Worm (Caenorhabditis elegans) whole organism, L1 larva: Measurements from ENCODE around the gene T24C12.4.

ENCODE experiments used
- C16A3.4 ChIP-seq: fragments of 150-350 bp; optimal IDR thresholded peaks from 2 replicates; lab custom pipeline; 2014; ENCODE audit warnings: missing biosample characterization, missing genetic modification characterization
- F16B12.6 ChIP-seq: fragments of 150-350 bp; optimal IDR thresholded peaks from 2 replicates; lab custom pipeline; 2014; ENCODE audit warnings: missing biosample characterization, missing genetic modification characterization
- Y116A8C.19 ChIP-seq: sonication (generic microtip); optimal IDR thresholded peaks from 2 replicates; lab custom pipeline; 2016; ENCODE audit warnings: missing compliant biosample characterization, missing genetic modification characterization, borderline replicate concordance
- aha-1 ChIP-seq: fragments of 150-350 bp; optimal IDR thresholded peaks from 2 replicates; lab custom pipeline; 2014; ENCODE audit warnings: missing biosample characterization, missing genetic modification characterization
- blmp-1 ChIP-seq: fragments of 150-350 bp; optimal IDR thresholded peaks from 2 replicates; lab custom pipeline; 2014; ENCODE audit warnings: missing biosample characterization, missing genetic modification characterization
- ceh-88 ChIP-seq: fragments of 200-800 bp; sonication (Bioruptor generic); IDR thresholded peaks from 2 replicates; pipeline ENCODE4 v1.3.6; 2022; ENCODE audit warnings: missing genetic modification characterization, missing compliant biosample characterization
- ces-1 ChIP-seq: fragments of 150-350 bp; optimal IDR thresholded peaks from 2 replicates; lab custom pipeline; 2014; ENCODE audit warnings: missing biosample characterization, missing genetic modification reagents, missing genetic modification characterization
- efl-1 ChIP-seq, 4 experiments: fragments of 150-350 bp; optimal IDR thresholded peaks in 3 of 4; peaks in 1 of 4; 1 replicate in 1 of 4; 2 replicates in 3 of 4; lab custom pipeline; 2014; ENCODE audit warnings: missing biosample characterization in 2 of 4, missing genetic modification characterization in 2 of 4, missing genetic modification reagents in 2 of 4
- egl-13 ChIP-seq: sonication (generic microtip); optimal IDR thresholded peaks from 2 replicates; lab custom pipeline; 2016; ENCODE audit warnings: missing genotype, missing genetic modification reagents, missing genetic modification characterization, missing compliant biosample characterization
- elt-2 ChIP-seq: sonication (generic microtip); optimal IDR thresholded peaks from 2 replicates; lab custom pipeline; 2016; ENCODE audit warnings: missing genetic modification characterization, mild to moderate bottlenecking, inconsistent platforms, missing compliant biosample characterization, missing genetic modification reagents
- elt-3 ChIP-seq, 6 experiments: fragments of 150-350 bp in 1 of 6; sonication (generic microtip); optimal IDR thresholded peaks; 2 replicates each; lab custom pipeline; 2017 to 2018; ENCODE audit warnings: missing biosample characterization in 6 of 6, missing genetic modification characterization in 6 of 6, inconsistent platforms in 1 of 6
- ets-5 ChIP-seq: fragments of 200-800 bp; sonication (Bioruptor generic); IDR thresholded peaks from 2 replicates; pipeline ENCODE4 v1.3.6; 2022; ENCODE audit warnings: missing genetic modification characterization, missing compliant biosample characterization
- fkh-4 ChIP-seq: sonication (generic microtip); optimal IDR thresholded peaks from 2 replicates; lab custom pipeline; 2016; ENCODE audit warnings: missing compliant biosample characterization, missing genetic modification characterization, borderline replicate concordance
- grh-1 ChIP-seq: fragments of 200-800 bp; sonication (Bioruptor generic); IDR thresholded peaks from 2 replicates; pipeline ENCODE4 v1.3.6; 2022; ENCODE audit warnings: missing genetic modification reagents, missing genetic modification characterization, missing compliant biosample characterization
- hlh-4 ChIP-seq: sonication (generic microtip); optimal IDR thresholded peaks from 2 replicates; lab custom pipeline; 2016; ENCODE audit warnings: mild to moderate bottlenecking, missing genetic modification characterization, missing compliant biosample characterization
- hpl-2 ChIP-seq: fragments of 150-350 bp; optimal IDR thresholded peaks from 2 replicates; lab custom pipeline; 2014; ENCODE audit warnings: missing biosample characterization, missing genetic modification reagents, missing genetic modification characterization
- irx-1 ChIP-seq: sonication (generic microtip); optimal IDR thresholded peaks from 2 replicates; lab custom pipeline; 2016; ENCODE audit warnings: missing genetic modification characterization, missing compliant biosample characterization
- jun-1 ChIP-seq: fragments of 150-350 bp; optimal IDR thresholded peaks from 2 replicates; lab custom pipeline; 2014; ENCODE audit warnings: missing biosample characterization, missing genetic modification reagents, missing genetic modification characterization
- lin-13 ChIP-seq: fragments of 150-350 bp; optimal IDR thresholded peaks from 2 replicates; lab custom pipeline; 2014; ENCODE audit warnings: missing biosample characterization, missing genetic modification reagents, missing genetic modification characterization
- lin-14 ChIP-seq: fragments of 200-800 bp; sonication (Bioruptor generic); optimal IDR thresholded peaks from 2 replicates; lab custom pipeline; 2018; ENCODE audit warnings: mild to moderate bottlenecking, missing genetic modification characterization, moderate library complexity, missing compliant biosample characterization
- lsy-2 ChIP-seq, 2 experiments: fragments of 150-350 bp; optimal IDR thresholded peaks; 2 replicates each; lab custom pipeline; 2014; ENCODE audit warnings: missing biosample characterization in 2 of 2, missing genetic modification characterization in 2 of 2
- mep-1 ChIP-seq: fragments of 150-350 bp; optimal IDR thresholded peaks from 2 replicates; lab custom pipeline; 2014; ENCODE audit warnings: missing biosample characterization, missing genetic modification characterization
- nhr-20 ChIP-seq: sonication (generic microtip); optimal IDR thresholded peaks from 2 replicates; lab custom pipeline; 2016; ENCODE audit warnings: mild to moderate bottlenecking, missing genetic modification characterization, missing compliant biosample characterization
- nhr-237 ChIP-seq: fragments of 150-350 bp; optimal IDR thresholded peaks from 2 replicates; lab custom pipeline; 2014; ENCODE audit warnings: missing biosample characterization, missing genetic modification characterization
- nhr-47 ChIP-seq: sonication (generic microtip); optimal IDR thresholded peaks from 2 replicates; lab custom pipeline; 2016; ENCODE audit warnings: mild to moderate bottlenecking, missing genetic modification characterization, moderate library complexity, missing compliant biosample characterization
- nhr-71 ChIP-seq: sonication (generic microtip); optimal IDR thresholded peaks from 2 replicates; lab custom pipeline; 2016; ENCODE audit warnings: mild to moderate bottlenecking, missing genetic modification characterization, moderate library complexity, missing compliant biosample characterization
- nhr-76 ChIP-seq: sonication (generic microtip); optimal IDR thresholded peaks from 2 replicates; lab custom pipeline; 2017; ENCODE audit warnings: missing biosample characterization, missing genetic modification characterization
- nhr-84 ChIP-seq: sonication (generic microtip); optimal IDR thresholded peaks from 2 replicates; lab custom pipeline; 2017; ENCODE audit warnings: missing biosample characterization, missing genetic modification characterization
- nhr-85 ChIP-seq: sonication (generic microtip); peaks from one replicate; lab custom pipeline; 2016; ENCODE audit warnings: missing genetic modification characterization, inconsistent platforms, missing compliant biosample characterization
- nhr-90 ChIP-seq: sonication (generic microtip); optimal IDR thresholded peaks from 2 replicates; lab custom pipeline; 2016; ENCODE audit warnings: mild to moderate bottlenecking, missing genetic modification characterization, missing compliant biosample characterization; ENCODE audit not compliant: poor library complexity
- pag-3 ChIP-seq: sonication (generic microtip); optimal IDR thresholded peaks from 2 replicates; lab custom pipeline; 2017; ENCODE audit warnings: missing genetic modification characterization, mild to moderate bottlenecking, missing compliant biosample characterization, antibody characterized with exemption, borderline replicate concordance; ENCODE audit not compliant: insufficient read depth
- rnt-1 ChIP-seq: sonication (generic microtip); optimal IDR thresholded peaks from 2 replicates; lab custom pipeline; 2016; ENCODE audit warnings: mild to moderate bottlenecking, missing genetic modification characterization, moderate library complexity, missing compliant biosample characterization
- skn-1 ChIP-seq: fragments of 150-350 bp; optimal IDR thresholded peaks from 2 replicates; lab custom pipeline; 2014; ENCODE audit warnings: missing biosample characterization, missing genetic modification characterization
- snu-23 ChIP-seq: sonication (generic microtip); optimal IDR thresholded peaks from 2 replicates; lab custom pipeline; 2016; ENCODE audit warnings: missing genetic modification characterization, missing compliant biosample characterization
- sptf-1 ChIP-seq: fragments of 150-350 bp; optimal IDR thresholded peaks from 2 replicates; lab custom pipeline; 2014; ENCODE audit warnings: missing biosample characterization, missing genetic modification characterization
- sup-37 ChIP-seq: fragments of 200-800 bp; sonication (Bioruptor generic); optimal IDR thresholded peaks from 2 replicates; lab custom pipeline; 2018; ENCODE audit warnings: mild to moderate bottlenecking, missing genetic modification characterization, missing compliant biosample characterization
- tbx-2 ChIP-seq: sonication (generic microtip); optimal IDR thresholded peaks from 2 replicates; lab custom pipeline; 2016; ENCODE audit warnings: missing genetic modification characterization, missing compliant biosample characterization
- tlp-1 ChIP-seq: fragments of 150-350 bp; optimal IDR thresholded peaks from 2 replicates; lab custom pipeline; 2014; ENCODE audit warnings: missing biosample characterization, missing genetic modification characterization
- unc-62 ChIP-seq: fragments of 150-350 bp; optimal IDR thresholded peaks from 2 replicates; lab custom pipeline; 2014; ENCODE audit warnings: missing biosample characterization, missing genetic modification reagents, missing genetic modification characterization
- vab-15 ChIP-seq: sonication (generic microtip); optimal IDR thresholded peaks from 2 replicates; lab custom pipeline; 2017; ENCODE audit warnings: missing genotype, mild to moderate bottlenecking, missing genetic modification characterization, missing compliant biosample characterization
- xbp-1 ChIP-seq: sonication (generic microtip); optimal IDR thresholded peaks from 2 replicates; lab custom pipeline; 2016; ENCODE audit warnings: missing genetic modification characterization, missing compliant biosample characterization
- ztf-4 ChIP-seq: fragments of 150-350 bp; optimal IDR thresholded peaks from 2 replicates; lab custom pipeline; 2014; ENCODE audit warnings: missing biosample characterization, missing genetic modification characterization

Gene T24C12.4

DNA sequence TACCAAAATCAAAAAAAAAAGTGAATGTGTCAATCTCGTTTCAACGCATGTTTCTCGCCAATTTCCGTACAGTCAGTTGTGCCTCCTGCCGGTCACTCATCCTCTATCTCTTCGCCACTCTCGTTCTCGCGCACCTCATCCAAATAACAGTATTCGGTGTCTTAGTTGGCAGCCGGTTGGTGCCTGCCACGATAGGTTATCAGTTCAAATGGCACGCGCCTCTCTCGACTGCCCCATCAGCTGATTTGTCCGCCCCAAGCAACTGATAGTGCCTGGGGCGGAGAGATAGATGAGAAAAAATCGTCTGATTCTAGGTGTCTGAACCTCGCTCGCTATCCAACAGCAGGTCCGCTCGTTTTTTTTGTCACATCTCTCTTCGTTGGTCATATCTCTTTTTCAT lies 10.2 kb upstream of the T24C12.4 start (continued):
- TF ChIP-seq elt-3 (tag; optimal IDR thresholded peaks at IDR 0.05; lab: Kevin White, UChicago) = peak; percentile 69 to 78 (median 74)
- TF ChIP-seq lin-13 (GFP tag; lab: Kevin White, UChicago) = peak; percentile 17
- TF ChIP-seq nhr-20 (tag; lab: Kevin White, UChicago) = peak; percentile 71
- peak; percentile 48 for TF ChIP-seq blmp-1 (tag; lab: Kevin White, UChicago)
- no peak for TF ChIP-seq unc-62 (GFP tag; lab: Kevin White, UChicago)
- peak; percentile 76 for TF ChIP-seq nhr-71
- TF ChIP-seq nhr-47 (tag; lab: Kevin White, UChicago) = peak; percentile 48
- TF ChIP-seq fkh-4 (tag; lab: Kevin White, UChicago) = no peak
- no peak for TF ChIP-seq ztf-4 (tag; lab: Kevin White, UChicago)
- TF ChIP-seq grh-1 = 0 out of 2 replicates have a peak, but pooled peaks have one; percentile 43
- TF ChIP-seq tbx-2 = peak; percentile 53
- peak; percentile 67 for TF ChIP-seq nhr-90 (tag; lab: Kevin White, UChicago)
- TF ChIP-seq ces-1 (GFP tag; lab: Kevin White, UChicago) = no peak
- peak; percentile 93 for TF ChIP-seq nhr-85 (tag; lab: Kevin White, UChicago)
- TF ChIP-seq skn-1 = peak; percentile 68
- TF ChIP-seq lsy-2 (tag; optimal IDR thresholded peaks at IDR 0.05; lab: Kevin White, UChicago) = peak in 1 of 2 experiments; percentile 60
- TF ChIP-seq lin-14 (GFP tag; lab: Kevin White, UChicago) = peak; percentile 89
- peak; percentile 54 for TF ChIP-seq elt-2 (tag; lab: Kevin White, UChicago)

DNA sequence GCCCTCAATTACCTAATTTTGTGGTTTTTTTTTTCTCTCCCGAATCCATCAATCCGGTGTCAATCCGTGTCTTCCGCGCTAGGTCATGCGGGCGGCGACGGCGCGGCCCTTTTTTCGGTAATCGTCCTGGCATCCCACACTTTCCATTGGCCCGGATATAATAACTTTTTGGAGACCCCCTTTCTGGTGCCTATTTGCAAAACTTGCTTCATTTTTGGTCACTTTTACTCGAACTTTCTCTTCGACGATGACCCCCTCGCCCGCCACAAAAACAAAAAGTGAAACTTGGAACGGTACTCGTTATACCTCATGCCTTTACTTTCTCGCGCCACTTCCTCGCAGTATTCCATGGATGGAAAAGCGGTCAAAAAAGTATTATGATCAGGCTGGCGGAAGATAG lies 9.6 kb upstream of the T24C12.4 start:
- TF ChIP-seq F16B12.6 (tag; lab: Kevin White, UChicago) (no peak), blmp-1 (tag; lab: Kevin White, UChicago) (peak; percentile 91), ceh-88 (GFP tag; lab: Robert Waterston, UW) (no peak), sptf-1 (tag; lab: Kevin White, UChicago) (no peak), mep-1 (no peak)

- TF ChIP-seq elt-2 (tag; lab: Kevin White, UChicago) (peak; percentile 23), efl-1 (optimal IDR thresholded peaks at IDR 0.05; lab: Kevin White, UChicago) (no peak), efl-1 (GFP tag; optimal IDR thresholded peaks at IDR 0.05 in 1 of 2; lab: Kevin White, UChicago) (peak in 1 of 2 experiments; percentile 79), ets-5 (GFP tag; lab: Robert Waterston, UW) (no peak), blmp-1 (tag; lab: Kevin White, UChicago) (peak; percentile 91), nhr-84 (no peak), rnt-1 (tag; lab: Kevin White, UChicago) (no peak)
Measured at ce11 chrX:2213400-2214362, 8.8 kb upstream of the T24C12.4 start.

DNA sequence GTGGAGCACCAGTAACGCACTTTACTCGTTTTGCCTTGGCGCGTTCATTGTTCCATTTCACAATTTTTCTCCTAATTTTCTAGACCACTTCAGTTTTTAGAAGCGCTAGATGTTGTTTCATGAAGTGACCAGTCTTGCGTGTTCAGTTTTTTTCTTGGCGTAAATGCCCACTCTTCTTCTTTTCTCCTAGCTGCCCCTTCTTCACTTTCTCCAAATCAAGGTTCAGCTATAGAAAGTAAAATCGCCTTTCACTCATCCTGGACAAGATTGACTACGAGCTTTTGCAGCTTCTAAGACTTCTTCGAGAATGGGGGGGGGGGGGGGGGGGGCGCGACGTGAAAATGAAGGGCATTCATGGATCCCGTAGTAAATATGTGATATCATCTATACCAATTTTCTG lies 7.8 kb upstream of the T24C12.4 start:
- TF ChIP-seq nhr-237 (tag; lab: Kevin White, UChicago) (no peak), vab-15 (tag; lab: Kevin White, UChicago) (no peak), egl-13 (no peak), hlh-4 (tag; lab: Kevin White, UChicago) (no peak), ets-5 (GFP tag; lab: Robert Waterston, UW) (no peak), blmp-1 (tag; lab: Kevin White, UChicago) (peak; percentile 94), irx-1 (no peak), nhr-76 (tag; lab: Kevin White, UChicago) (no peak)

- TF ChIP-seq aha-1 (tag; lab: Kevin White, UChicago) (no peak), C16A3.4 (tag; lab: Kevin White, UChicago) (no peak), snu-23 (GFP tag; lab: Kevin White, UChicago) (no peak), Y116A8C.19 (tag; lab: Kevin White, UChicago) (no peak), fkh-4 (tag; lab: Kevin White, UChicago) (no peak), pag-3 (no peak), sup-37 (no peak), jun-1 (tag; lab: Kevin White, UChicago) (no peak), skn-1 (no peak), xbp-1 (tag; lab: Kevin White, UChicago) (no peak), hpl-2 (GFP tag; lab: Kevin White, UChicago) (no peak), sptf-1 (tag; lab: Kevin White, UChicago) (no peak), nhr-47 (tag; lab: Kevin White, UChicago) (no peak), vab-15 (tag; lab: Kevin White, UChicago) (no peak), tlp-1 (no peak), ets-5 (GFP tag; lab: Robert Waterston, UW) (no peak), nhr-237 (tag; lab: Kevin White, UChicago) (no peak)
Measured at ce11 chrX:2212141-2212540, 7.3 kb upstream of the T24C12.4 start.
